Fruit fly (Drosophila melanogaster) whole organism, embryonic: ENCODE results near the gene CG15446.

ENCODE experiments used
- Ada2b ChIP-seq: fragments of 200-800 bp; sonication (Bioruptor generic); IDR thresholded peaks from 2 replicates; pipeline ENCODE4 v1.3.6; 2022; ENCODE audit warnings: missing biosample characterization, missing genetic modification characterization
- CG1233 ChIP-seq: fragments of 200-800 bp; sonication (Bioruptor generic); optimal IDR thresholded peaks from 4 replicates; lab custom pipeline; 2018; ENCODE audit warnings: missing biosample characterization, mild to moderate bottlenecking, missing genetic modification characterization
- CG6272 ChIP-seq: fragments of 200-800 bp; sonication (Bioruptor generic); IDR thresholded peaks from 2 replicates; pipeline ENCODE4 v1.3.6; 2022; ENCODE audit warnings: missing biosample characterization, missing genetic modification characterization
- CG8290 ChIP-seq, 3 experiments: fragments of 200-800 bp; sonication (Bioruptor generic); optimal IDR thresholded peaks; 2 replicates each; lab custom pipeline; 2016 to 2019; ENCODE audit warnings: missing biosample characterization in 3 of 3, missing genetic modification characterization in 3 of 3, mild to moderate bottlenecking in 2 of 3, moderate library complexity in 1 of 3
- D19B ChIP-seq: fragments of 200-800 bp; sonication (Bioruptor generic); optimal IDR thresholded peaks from 2 replicates; lab custom pipeline; 2017; ENCODE audit warnings: missing biosample characterization, mild to moderate bottlenecking, missing genetic modification characterization
- Dp ChIP-seq: fragments of 200-800 bp; sonication (Bioruptor generic); optimal IDR thresholded peaks from 2 replicates; lab custom pipeline; 2018; ENCODE audit warnings: missing biosample characterization, mild to moderate bottlenecking, missing genetic modification characterization, moderate library complexity
- H15 ChIP-seq: fragments of 200-800 bp; sonication (Bioruptor generic); IDR thresholded peaks from 3 replicates; pipeline ENCODE4 v1.3.6; 2022; ENCODE audit warnings: missing biosample characterization, missing genetic modification characterization
- ab ChIP-seq: fragments of 200-800 bp; sonication (Bioruptor generic); optimal IDR thresholded peaks from 2 replicates; lab custom pipeline; 2016; ENCODE audit warnings: missing biosample characterization, missing genetic modification characterization
- al ChIP-seq: fragments of 200-800 bp; sonication (Bioruptor generic); IDR thresholded peaks from 2 replicates; pipeline ENCODE4 v1.3.6; 2022; ENCODE audit warnings: missing biosample characterization, missing genetic modification characterization
- zf30C ChIP-seq: fragments of 200-800 bp; sonication (Bioruptor generic); optimal IDR thresholded peaks from 3 replicates; lab custom pipeline; 2018; ENCODE audit warnings: missing biosample characterization, mild to moderate bottlenecking, missing genetic modification characterization

DNA sequence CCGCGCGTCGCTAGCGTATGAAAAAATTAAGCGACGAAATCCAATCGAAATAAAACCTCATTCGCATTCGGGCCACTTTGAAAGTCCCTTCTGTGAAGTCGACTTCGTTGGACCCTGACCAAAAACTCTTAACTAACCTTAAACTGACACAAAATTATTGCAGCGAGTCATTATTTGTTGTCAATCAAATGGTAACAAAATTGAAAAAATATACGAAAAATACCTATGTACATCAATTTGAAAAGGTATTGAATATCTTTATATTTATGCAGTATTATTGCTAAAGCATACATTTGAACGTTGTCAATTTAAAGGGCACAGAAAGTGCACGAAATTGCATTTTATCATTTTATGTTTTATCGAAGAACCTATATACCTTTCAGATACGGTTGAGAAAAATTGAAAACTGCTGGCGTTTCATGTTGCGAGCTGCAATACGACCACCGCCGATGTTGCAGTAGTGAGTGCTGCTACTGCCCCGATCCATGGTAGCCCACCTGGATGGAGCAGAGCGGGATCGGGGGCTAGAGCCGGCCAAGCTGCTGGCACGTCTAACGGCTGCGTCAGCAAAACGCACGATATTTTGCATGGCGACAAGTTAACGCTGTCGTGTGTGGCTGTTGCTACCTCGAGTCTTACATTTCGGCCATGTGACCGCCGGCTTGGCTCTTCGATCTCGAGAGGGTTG is 28.2 kb downstream of the CG15446 start:
- TF ChIP-seq D19B (GFP tag; lab: Kevin White, UChicago), result no peak
- TF ChIP-seq H15, result no peak
- no peak for TF ChIP-seq ab (GFP tag; lab: Kevin White, UChicago)
- no peak for TF ChIP-seq CG1233 (GFP tag; lab: Kevin White, UChicago)
- TF ChIP-seq Dp (GFP tag; lab: Kevin White, UChicago), result no peak
- no peak for TF ChIP-seq zf30C (GFP tag; lab: Kevin White, UChicago)
- TF ChIP-seq Ada2b (GFP tag; lab: Robert Waterston, UW), result no peak
- no peak for TF ChIP-seq CG6272
- no peak for TF ChIP-seq al
- no peak for TF ChIP-seq CG8290 (GFP tag; optimal IDR thresholded peaks at IDR 0.05; lab: Kevin White, UChicago)
- no peak for TF ChIP-seq CG8290 (tag; optimal IDR thresholded peaks at IDR 0.05; lab: Kevin White, UChicago)
